Worm (Caenorhabditis elegans): Measurements from ENCODE around the gene Y110A2AL.4.

ce11 chrII:2846552-2846951 is 7.4 kb downstream of the Y110A2AL.4 start:
- TF ChIP-seq ceh-40 (GFP tag; IDR thresholded peaks at IDR 0.05) (no peak), pha-4 (tag; optimal IDR thresholded peaks at IDR 0.05) (no peak), zim-3 (tag; optimal IDR thresholded peaks at IDR 0.05) (no peak), ztf-18 (tag; optimal IDR thresholded peaks at IDR 0.05) (no peak), lir-1 (GFP tag; conservative IDR thresholded peaks at IDR 0.05) (no peak), madf-10 (tag; optimal IDR thresholded peaks at IDR 0.05) (no peak), madf-6 (GFP tag; IDR thresholded peaks at IDR 0.05) (no peak), Y53F4B.3 (GFP tag; IDR thresholded peaks at IDR 0.05) (no peak), sdz-38 (tag; optimal IDR thresholded peaks at IDR 0.05) (no peak)

Measured in whole organism, young adult.